Fruit fly (Drosophila melanogaster) S2 (cell line): ENCODE measurements around the gene Mco1.

Experiments used
- CG8478 ChIP-seq: fragments of >200 bp; optimal IDR thresholded peaks from 2 replicates; lab custom pipeline; 2018
- CTCF ChIP-seq, 2 experiments: fragments of >200 bp; optimal IDR thresholded peaks; 2 replicates each; lab custom pipeline; 2018

DNA sequence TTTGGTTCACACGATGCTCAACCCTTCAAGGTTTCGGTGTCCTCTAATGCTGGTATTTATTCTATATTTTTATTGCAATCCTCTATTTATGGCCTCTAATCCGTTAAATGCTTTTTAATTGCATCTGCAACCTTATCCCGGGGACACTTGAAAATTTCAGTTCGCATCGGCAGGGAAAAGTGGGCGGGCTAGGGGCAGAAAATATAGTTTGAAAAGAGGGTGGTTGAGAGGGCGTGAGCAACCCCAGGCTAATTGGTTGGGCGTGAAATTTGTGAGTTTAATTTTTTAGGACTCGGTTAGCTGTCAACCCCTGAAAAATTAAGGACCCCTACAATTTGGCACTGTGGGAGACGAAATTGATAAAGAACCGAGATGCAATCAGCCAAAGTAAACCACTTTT lies 29.4 kb downstream of the Mco1 start:
- TF ChIP-seq CTCF (optimal IDR thresholded peaks at IDR 0.05; lab: Kevin White, UChicago), result no peak
- TF ChIP-seq CG8478 (lab: Kevin White, UChicago), result no peak
